Worm (Caenorhabditis elegans): ENCODE measurements around the gene cng-3.

The cng-3 gene

DNA sequence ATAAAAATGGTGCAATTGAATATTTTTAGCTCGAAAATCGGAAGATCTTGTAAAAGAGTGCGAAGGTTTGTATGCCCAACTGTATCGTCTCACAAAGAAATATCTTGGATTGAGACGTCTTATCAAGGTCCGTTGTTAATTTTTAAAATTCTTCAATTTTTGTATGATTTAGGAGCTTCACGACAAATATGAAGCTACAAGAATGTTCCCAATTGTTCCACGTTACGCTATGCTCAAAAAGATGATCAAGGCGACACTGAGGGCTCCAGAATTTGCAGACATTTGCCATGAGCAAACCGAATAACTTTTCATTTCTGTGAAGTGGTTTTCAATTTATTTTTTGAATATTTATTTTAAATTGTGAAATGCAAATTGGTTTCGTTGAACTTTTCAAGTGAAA is 42.1 kb downstream of the cng-3 start:
- TF ChIP-seq ceh-6 (GFP tag; optimal IDR thresholded peaks at IDR 0.05) = no peak
- no peak for TF ChIP-seq ceh-31 (tag; optimal IDR thresholded peaks at IDR 0.05)
- no peak for TF ChIP-seq pha-4 (tag; optimal IDR thresholded peaks at IDR 0.05)
- no peak for TF ChIP-seq ama-1 (optimal IDR thresholded peaks at IDR 0.05)
- TF ChIP-seq ceh-14 (tag; optimal IDR thresholded peaks at IDR 0.05) = no peak
- TF ChIP-seq hlh-6 (tag; optimal IDR thresholded peaks at IDR 0.05) = no peak
- TF ChIP-seq dmd-4 (tag; optimal IDR thresholded peaks at IDR 0.05; ENCODE audit: borderline replicate concordance) = no peak
- TF ChIP-seq unc-55 (GFP tag; optimal IDR thresholded peaks at IDR 0.05) = no peak

DNA sequence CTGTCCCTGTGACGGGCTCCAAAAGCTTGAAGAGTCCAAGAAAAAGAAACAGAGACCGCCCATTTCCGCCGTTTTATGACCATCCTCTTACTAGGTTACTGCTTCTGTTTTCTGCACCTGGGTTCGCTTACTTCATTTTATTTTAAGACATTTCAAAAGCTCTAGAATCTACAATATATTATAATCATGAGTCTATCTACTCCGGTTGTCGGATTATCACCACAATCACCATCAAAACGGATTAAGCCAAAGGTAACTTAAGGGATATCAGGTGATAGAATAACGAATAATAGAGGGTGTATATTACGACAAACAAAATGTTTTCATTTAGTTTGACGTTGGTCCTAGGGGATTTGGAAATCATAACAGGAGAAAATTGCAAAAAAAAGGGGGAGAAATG is 48.5 kb downstream of the cng-3 start:
- TF ChIP-seq ceh-18 (tag; optimal IDR thresholded peaks at IDR 0.05) (no peak), pat-9 (tag; optimal IDR thresholded peaks at IDR 0.05) (no peak), K09A11.1 (tag; optimal IDR thresholded peaks at IDR 0.05; ENCODE audit: insufficient read depth) (no peak), ttx-3 (tag; optimal IDR thresholded peaks at IDR 0.05) (no peak), nhr-232 (tag; optimal IDR thresholded peaks at IDR 0.05) (no peak), gmeb-2 (tag; optimal IDR thresholded peaks at IDR 0.05) (no peak)

DNA sequence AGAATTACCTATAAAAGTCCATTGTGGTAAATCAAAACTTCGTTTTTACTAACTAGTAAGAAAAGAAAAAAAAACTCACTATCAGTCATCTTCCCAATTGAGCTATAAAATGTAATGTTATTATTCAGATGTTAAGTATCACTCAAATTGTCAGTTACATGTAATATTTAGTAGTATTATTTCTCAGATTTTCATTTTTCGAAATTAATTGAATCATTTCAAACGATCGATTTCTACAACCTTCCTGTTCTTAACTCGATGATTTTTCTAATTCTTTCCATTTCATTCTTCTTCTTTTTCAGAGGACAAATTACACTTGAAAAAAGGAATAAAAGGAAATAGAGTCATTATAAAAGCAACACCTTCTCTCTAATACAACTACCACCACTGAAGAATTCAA is 52.9 kb downstream of the cng-3 start, which contains the start of gene F59B8.1:
F59B8.1 (plus strand) TSS at position 301 of the 400 bp plus-strand sequence.
- no peak for TF ChIP-seq ttx-3 (tag; optimal IDR thresholded peaks at IDR 0.05)
- TF ChIP-seq pag-3 (tag; optimal IDR thresholded peaks at IDR 0.05; ENCODE audit: borderline replicate concordance) = no peak

Data from whole organism, late embryonic.